Fruit fly (Drosophila melanogaster) whole organism, embryonic: Measurements from ENCODE around the gene spirit.

Experiments
- BEAF-32 ChIP-seq: fragments of 200-800 bp; sonication (Bioruptor generic); optimal IDR thresholded peaks from 3 replicates; lab custom pipeline; 2017; ENCODE audit warnings: missing biosample characterization, missing genetic modification characterization, mild to moderate bottlenecking, moderate library complexity, missing genetic modification reagents
- CG12299 ChIP-seq: fragments of 200-800 bp; sonication (Bioruptor generic); optimal IDR thresholded peaks from 2 replicates; lab custom pipeline; 2018; ENCODE audit warnings: missing biosample characterization, mild to moderate bottlenecking, missing genetic modification characterization
- CG12769 ChIP-seq: fragments of 200-800 bp; sonication (Bioruptor generic); optimal IDR thresholded peaks from 2 replicates; lab custom pipeline; 2019; ENCODE audit warnings: missing biosample characterization, mild to moderate bottlenecking, missing genetic modification characterization, moderate library complexity
- CG14710 ChIP-seq: fragments of 200-800 bp; sonication (Bioruptor generic); optimal IDR thresholded peaks from 3 replicates; lab custom pipeline; 2019; ENCODE audit warnings: missing biosample characterization, mild to moderate bottlenecking, missing genetic modification characterization, moderate library complexity
- CG15011 ChIP-seq: fragments of 200-800 bp; sonication (Bioruptor generic); optimal IDR thresholded peaks from 3 replicates; lab custom pipeline; 2018; ENCODE audit warnings: missing biosample characterization, mild to moderate bottlenecking, missing genetic modification characterization
- CG15269 ChIP-seq: fragments of 200-800 bp; sonication (Bioruptor generic); optimal IDR thresholded peaks from 2 replicates; lab custom pipeline; 2018; ENCODE audit warnings: missing biosample characterization, mild to moderate bottlenecking, missing genetic modification characterization, moderate library complexity
- CG1603 ChIP-seq: fragments of 200-800 bp; sonication (Bioruptor generic); optimal IDR thresholded peaks from 2 replicates; lab custom pipeline; 2019; ENCODE audit warnings: missing biosample characterization, mild to moderate bottlenecking, missing genetic modification characterization, moderate library complexity
- CG16779 ChIP-seq: fragments of 200-800 bp; sonication (Bioruptor generic); IDR thresholded peaks from 2 replicates; pipeline ENCODE4 v1.3.6; 2022; ENCODE audit warnings: missing biosample characterization, missing genetic modification characterization
- CG17612 ChIP-seq: fragments of 200-800 bp; sonication (Bioruptor generic); IDR thresholded peaks from 2 replicates; pipeline ENCODE4 v1.3.6; 2022; ENCODE audit warnings: missing biosample characterization, missing genetic modification characterization
- CG17829 ChIP-seq: fragments of 200-800 bp; optimal IDR thresholded peaks from 2 replicates; lab custom pipeline; 2019; ENCODE audit warnings: missing biosample characterization, mild to moderate bottlenecking, missing genetic modification characterization, moderate library complexity
- CG17912 ChIP-seq: fragments of 200-800 bp; sonication (Bioruptor generic); optimal IDR thresholded peaks from 2 replicates; lab custom pipeline; 2018; ENCODE audit warnings: missing biosample characterization, mild to moderate bottlenecking, missing genetic modification characterization
- CG1832 ChIP-seq: fragments of 200-800 bp; sonication (Bioruptor generic); optimal IDR thresholded peaks from 2 replicates; lab custom pipeline; 2017; ENCODE audit warnings: missing biosample characterization, mild to moderate bottlenecking, missing genetic modification characterization, inconsistent platforms
- CG2712 ChIP-seq: fragments of 200-800 bp; optimal IDR thresholded peaks from 3 replicates; lab custom pipeline; 2019; ENCODE audit warnings: missing biosample characterization, mild to moderate bottlenecking, missing genetic modification characterization, moderate library complexity
- CG3847 ChIP-seq: fragments of 200-800 bp; sonication (Bioruptor generic); IDR thresholded peaks from 2 replicates; pipeline ENCODE4 v1.3.6; 2022; ENCODE audit warnings: missing biosample characterization, missing genetic modification characterization
- CG4360 ChIP-seq: fragments of 200-800 bp; sonication (Bioruptor generic); IDR thresholded peaks from 2 replicates; pipeline ENCODE4 v1.3.6; 2022; ENCODE audit warnings: missing biosample characterization, missing genetic modification characterization
- CG8765 ChIP-seq: fragments of 200-800 bp; sonication (Bioruptor generic); IDR thresholded peaks from 2 replicates; pipeline ENCODE4 v1.3.6; 2022; ENCODE audit warnings: missing biosample characterization, missing genetic modification characterization
- CG9437 ChIP-seq: fragments of 200-800 bp; sonication (Bioruptor generic); optimal IDR thresholded peaks from 2 replicates; lab custom pipeline; 2018; ENCODE audit warnings: missing biosample characterization, mild to moderate bottlenecking, missing genetic modification characterization
- Camta ChIP-seq: fragments of 200-800 bp; sonication (Bioruptor generic); optimal IDR thresholded peaks from 2 replicates; lab custom pipeline; 2016; ENCODE audit warnings: missing biosample characterization, missing genetic modification characterization
- Dfd ChIP-seq, 2 experiments: fragments of >200 bp; optimal IDR thresholded peaks; 2 replicates each; lab custom pipeline; 2017; ENCODE audit warnings: missing biosample characterization in 2 of 2, missing genetic modification characterization in 2 of 2
- Dll ChIP-seq: fragments of 200-800 bp; sonication (Bioruptor generic); IDR thresholded peaks from 4 replicates; pipeline ENCODE4 v1.3.6; 2022; ENCODE audit warnings: missing biosample characterization, missing genetic modification characterization; ENCODE audit not compliant: partially characterized antibody
- Dref ChIP-seq: fragments of 200-800 bp; sonication (Bioruptor generic); IDR thresholded peaks from 2 replicates; pipeline ENCODE4 v1.3.6; 2022; ENCODE audit warnings: missing biosample characterization, missing genetic modification characterization
- Drgx ChIP-seq: fragments of 200-800 bp; sonication (Bioruptor generic); IDR thresholded peaks from 2 replicates; pipeline ENCODE4 v1.3.6; 2022; ENCODE audit warnings: missing biosample characterization, missing genetic modification characterization
- Fer1 ChIP-seq: fragments of 200-800 bp; sonication (Bioruptor generic); optimal IDR thresholded peaks from 2 replicates; lab custom pipeline; 2017; ENCODE audit warnings: missing biosample characterization, mild to moderate bottlenecking, missing genetic modification characterization
- Gug ChIP-seq: fragments of 200-800 bp; sonication (Bioruptor generic); IDR thresholded peaks from 4 replicates; pipeline ENCODE4 v1.3.6; 2022; ENCODE audit warnings: missing biosample characterization, missing genetic modification characterization
- HLH3B ChIP-seq: fragments of 200-800 bp; sonication (Bioruptor generic); IDR thresholded peaks from 2 replicates; pipeline ENCODE4 v1.3.6; 2022; ENCODE audit warnings: missing biosample characterization, missing genetic modification characterization
- HLH4C ChIP-seq: fragments of 200-800 bp; sonication (Bioruptor generic); IDR thresholded peaks from 3 replicates; pipeline ENCODE4 v1.3.6; 2022; ENCODE audit warnings: missing biosample characterization, missing genetic modification characterization; ENCODE audit not compliant: partially characterized antibody
- HmgZ ChIP-seq: fragments of 200-800 bp; sonication (Bioruptor generic); optimal IDR thresholded peaks from 2 replicates; lab custom pipeline; 2018; ENCODE audit warnings: missing biosample characterization, mild to moderate bottlenecking, missing genetic modification characterization
- Max ChIP-seq: fragments of 200-800 bp; sonication (Bioruptor generic); optimal IDR thresholded peaks from 2 replicates; lab custom pipeline; 2016; ENCODE audit warnings: missing biosample characterization, mild to moderate bottlenecking, missing genetic modification characterization
- Oaz ChIP-seq: fragments of 200-800 bp; sonication (Bioruptor generic); IDR thresholded peaks from 2 replicates; pipeline ENCODE4 v1.3.6; 2022; ENCODE audit warnings: missing biosample characterization, missing genetic modification characterization
- Oli ChIP-seq: fragments of 200-800 bp; sonication (Bioruptor generic); optimal IDR thresholded peaks from 2 replicates; lab custom pipeline; 2018; ENCODE audit warnings: missing biosample characterization, mild to moderate bottlenecking, missing genetic modification characterization, moderate library complexity
- Ravus ChIP-seq: fragments of 200-800 bp; sonication (Bioruptor generic); IDR thresholded peaks from 2 replicates; pipeline ENCODE4 v1.3.6; 2022; ENCODE audit warnings: missing biosample characterization, missing genetic modification characterization
- Rx ChIP-seq: fragments of 200-800 bp; sonication (Bioruptor generic); IDR thresholded peaks from 2 replicates; pipeline ENCODE4 v1.3.6; 2022; ENCODE audit warnings: missing biosample characterization, missing genetic modification characterization
- Usf ChIP-seq: fragments of 200-800 bp; sonication (Bioruptor generic); optimal IDR thresholded peaks from 2 replicates; lab custom pipeline; 2017; ENCODE audit warnings: missing genotype, missing biosample characterization, missing genetic modification characterization
- aop ChIP-seq: fragments of 200-800 bp; sonication (Bioruptor generic); IDR thresholded peaks from 2 replicates; pipeline ENCODE4 v1.3.6; 2022; ENCODE audit warnings: missing biosample characterization, missing genetic modification characterization
- btn ChIP-seq: fragments of 200-800 bp; sonication (Bioruptor generic); optimal IDR thresholded peaks from 2 replicates; lab custom pipeline; 2016; ENCODE audit warnings: missing biosample characterization, missing genetic modification characterization
- chinmo ChIP-seq: fragments of 200-800 bp; sonication (Bioruptor generic); IDR thresholded peaks from 4 replicates; pipeline ENCODE4 v1.3.6; 2022; ENCODE audit warnings: missing biosample characterization, missing genetic modification characterization; ENCODE audit not compliant: partially characterized antibody
- chn ChIP-seq: fragments of 200-800 bp; sonication (Bioruptor generic); optimal IDR thresholded peaks from 2 replicates; lab custom pipeline; 2016; ENCODE audit warnings: missing biosample characterization, missing genetic modification characterization
- crp ChIP-seq, 2 experiments: fragments of 200-800 bp; sonication (Bioruptor generic); optimal IDR thresholded peaks; 2 replicates in 1 of 2; 3 replicates in 1 of 2; lab custom pipeline; 2017; ENCODE audit warnings: missing biosample characterization in 2 of 2, missing genetic modification characterization in 2 of 2, mild to moderate bottlenecking in 1 of 2, moderate library complexity in 1 of 2
- dan ChIP-seq: fragments of 200-800 bp; sonication (Bioruptor generic); IDR thresholded peaks from 2 replicates; pipeline ENCODE4 v1.3.6; 2022; ENCODE audit warnings: missing biosample characterization, missing genetic modification characterization
- disco-r ChIP-seq: fragments of 200-800 bp; sonication (Bioruptor generic); optimal IDR thresholded peaks from 2 replicates; lab custom pipeline; 2016; ENCODE audit warnings: missing biosample characterization, missing genetic modification characterization
- dysf ChIP-seq: fragments of 200-800 bp; sonication (Bioruptor generic); IDR thresholded peaks from 3 replicates; pipeline ENCODE4 v1.3.6; 2022; ENCODE audit warnings: missing biosample characterization, missing genetic modification characterization
- gfzf ChIP-seq: fragments of 200-800 bp; sonication (Bioruptor generic); optimal IDR thresholded peaks from 2 replicates; lab custom pipeline; 2016; ENCODE audit warnings: missing biosample characterization, mild to moderate bottlenecking, missing genetic modification characterization, moderate library complexity
- gro ChIP-seq: fragments of 200-800 bp; sonication (Bioruptor generic); optimal IDR thresholded peaks from 2 replicates; lab custom pipeline; 2016; ENCODE audit warnings: missing biosample characterization, missing genetic modification characterization
- hth ChIP-seq: fragments of >200 bp; optimal IDR thresholded peaks from 2 replicates; lab custom pipeline; 2017; ENCODE audit warnings: inconsistent platforms
- p53 ChIP-seq: fragments of 200-800 bp; sonication (Bioruptor generic); optimal IDR thresholded peaks from 2 replicates; lab custom pipeline; 2016; ENCODE audit warnings: missing biosample characterization, missing genetic modification characterization
- prd ChIP-seq, 3 experiments: fragments of >200 bp in 2 of 3; fragments of 200-800 bp in 1 of 3; sonication (Bioruptor generic) in 1 of 3; optimal IDR thresholded peaks in 2 of 3; IDR thresholded peaks in 1 of 3; 2 replicates in 2 of 3; 3 replicates in 1 of 3; pipeline versions ENCODE4 v1.3.6 to Lab custom; 2017 to 2022; ENCODE audit warnings: missing biosample characterization in 1 of 3, missing genetic modification characterization in 1 of 3
- sc ChIP-seq, 3 experiments: fragments of >200 bp in 2 of 3; fragments of 200-800 bp in 1 of 3; sonication (Bioruptor generic) in 1 of 3; optimal IDR thresholded peaks; 2 replicates in 2 of 3; 3 replicates in 1 of 3; lab custom pipeline; 2017; ENCODE audit warnings: mild to moderate bottlenecking in 1 of 3, missing biosample characterization in 1 of 3, missing genetic modification characterization in 1 of 3, missing genetic modification reagents in 1 of 3
- slou ChIP-seq: fragments of 200-800 bp; sonication (Bioruptor generic); optimal IDR thresholded peaks from 3 replicates; lab custom pipeline; 2016; ENCODE audit warnings: missing biosample characterization, missing genetic modification characterization
- sob ChIP-seq: fragments of 200-800 bp; sonication (Bioruptor generic); IDR thresholded peaks from 2 replicates; pipeline ENCODE4 v1.3.6; 2022; ENCODE audit warnings: missing biosample characterization, missing genetic modification characterization
- zfh2 ChIP-seq: fragments of 200-800 bp; sonication (Bioruptor generic); optimal IDR thresholded peaks from 2 replicates; lab custom pipeline; 2016; ENCODE audit warnings: missing biosample characterization, missing genetic modification characterization

The spirit gene

dm6 chrX:8541985-8542384, 31.4 kb downstream of the spirit start (continued):
- TF ChIP-seq Drgx (GFP tag; lab: Robert Waterston, UW) (peak; percentile 34; the same call in 1 of the 2 replicates), sob (GFP tag; lab: Robert Waterston, UW) (peak; percentile 56; the same call in 1 of the 2 replicates), prd (optimal IDR thresholded peaks at IDR 0.05; lab: Kevin White, UChicago) (no peak), prd (GFP tag; IDR thresholded peaks at IDR 0.05; lab: Robert Waterston, UW) (peak; percentile 65), HmgZ (tag; lab: Kevin White, UChicago) (no peak), zfh2 (no peak), CG17912 (no peak), CG17829 (tag; lab: Kevin White, UChicago) (no peak), crp (GFP tag; optimal IDR thresholded peaks at IDR 0.05; lab: Kevin White, UChicago) (no peak), gro (GFP tag; lab: Kevin White, UChicago) (peak; percentile 42), Camta (peak; percentile 1), Dref (no peak), hth (lab: Kevin White, UChicago) (no peak), HLH4C (GFP tag; lab: Robert Waterston, UW) (no peak), CG12299 (tag; lab: Kevin White, UChicago) (no peak), Gug (GFP tag; lab: Robert Waterston, UW) (peak; percentile 25; the same call in 1 of the 4 replicates), Dfd (GFP tag; optimal IDR thresholded peaks at IDR 0.05; lab: Kevin White, UChicago) (no peak), Dll (GFP tag; lab: Robert Waterston, UW) (no peak), sc (optimal IDR thresholded peaks at IDR 0.05; lab: Kevin White, UChicago) (no peak), sc (GFP tag; optimal IDR thresholded peaks at IDR 0.05; lab: Kevin White, UChicago) (no peak), Oaz (GFP tag; lab: Robert Waterston, UW) (0 out of 2 replicates have a peak, but pooled peaks have one; percentile 9), CG2712 (peak; percentile 50), CG1603 (tag; lab: Kevin White, UChicago) (no peak), CG15011 (GFP tag; lab: Kevin White, UChicago) (peak; percentile 15), CG12769 (tag; lab: Kevin White, UChicago) (no peak), gfzf (no peak), Max (GFP tag; lab: Kevin White, UChicago) (no peak), CG14710 (tag; lab: Kevin White, UChicago) (peak; percentile 8), Ravus (GFP tag; lab: Robert Waterston, UW) (no peak), CG1832 (GFP tag; lab: Kevin White, UChicago) (no peak), HLH3B (GFP tag; lab: Robert Waterston, UW) (peak; percentile 37; the same call in 1 of the 2 replicates), dysf (GFP tag; lab: Robert Waterston, UW) (peak; percentile 64; the same call in 2 of the 3 replicates), Fer1 (peak; percentile 85), CG9437 (peak; percentile 15), slou (no peak), CG16779 (no peak), CG8765 (no peak), chn (GFP tag; lab: Kevin White, UChicago) (no peak), btn (GFP tag; lab: Kevin White, UChicago) (no peak), CG4360 (GFP tag; lab: Robert Waterston, UW) (no peak), chinmo (GFP tag; lab: Robert Waterston, UW) (no peak), Rx (GFP tag; lab: Robert Waterston, UW) (no peak), aop (GFP tag; lab: Robert Waterston, UW) (no peak), disco-r (no peak), Usf (GFP tag; lab: Kevin White, UChicago) (no peak), BEAF-32 (GFP tag; lab: Kevin White, UChicago) (no peak), Oli (tag; lab: Kevin White, UChicago) (peak; percentile 59), CG17612 (GFP tag; lab: Robert Waterston, UW) (no peak), CG15269 (peak; percentile 74), p53 (GFP tag; lab: Kevin White, UChicago) (no peak), CG3847 (GFP tag; lab: Robert Waterston, UW) (no peak), dan (GFP tag; lab: Robert Waterston, UW) (no peak)
